Fruit fly (Drosophila melanogaster) whole organism, embryonic: Measurements from ENCODE around the gene CG17029.

Source experiments
- ATbp ChIP-seq: fragments of 200-800 bp; sonication (Bioruptor generic); optimal IDR thresholded peaks from 2 replicates; lab custom pipeline; 2017; ENCODE audit warnings: missing biosample characterization, mild to moderate bottlenecking, missing genetic modification characterization, missing genetic modification reagents
- BEAF-32 ChIP-seq: fragments of 200-800 bp; sonication (Bioruptor generic); optimal IDR thresholded peaks from 3 replicates; lab custom pipeline; 2017; ENCODE audit warnings: missing biosample characterization, missing genetic modification characterization, mild to moderate bottlenecking, moderate library complexity, missing genetic modification reagents
- Blimp-1 ChIP-seq: fragments of 200-800 bp; sonication (Bioruptor generic); optimal IDR thresholded peaks from 3 replicates; lab custom pipeline; 2018; ENCODE audit warnings: missing biosample characterization, missing genetic modification characterization, mild to moderate bottlenecking, moderate library complexity, missing genetic modification reagents
- CG10565 ChIP-seq: fragments of 200-800 bp; sonication (Bioruptor generic); optimal IDR thresholded peaks from 3 replicates; lab custom pipeline; 2016; ENCODE audit warnings: missing biosample characterization, mild to moderate bottlenecking, missing genetic modification characterization
- CG12155 ChIP-seq: fragments of 200-800 bp; sonication (Bioruptor generic); optimal IDR thresholded peaks from 3 replicates; lab custom pipeline; 2016; ENCODE audit warnings: missing biosample characterization, missing genetic modification characterization
- CG14860 ChIP-seq: fragments of 200-800 bp; sonication (Bioruptor generic); IDR thresholded peaks from 3 replicates; pipeline ENCODE4 v1.3.6; 2022; ENCODE audit warnings: missing biosample characterization, missing genetic modification characterization; ENCODE audit not compliant: partially characterized antibody
- CG14965 ChIP-seq: fragments of 200-800 bp; sonication (Bioruptor generic); optimal IDR thresholded peaks from 2 replicates; lab custom pipeline; 2016; ENCODE audit warnings: missing biosample characterization, missing genetic modification characterization, borderline replicate concordance
- CG1792 ChIP-seq: fragments of 200-800 bp; sonication (Bioruptor generic); optimal IDR thresholded peaks from 2 replicates; lab custom pipeline; 2016; ENCODE audit warnings: missing biosample characterization, missing genetic modification characterization
- CG2116 ChIP-seq: fragments of 200-800 bp; sonication (Bioruptor generic); optimal IDR thresholded peaks from 3 replicates; lab custom pipeline; 2018; ENCODE audit warnings: missing biosample characterization, mild to moderate bottlenecking, missing genetic modification characterization
- CG3281 ChIP-seq: fragments of 200-800 bp; sonication (Bioruptor generic); optimal IDR thresholded peaks from 3 replicates; lab custom pipeline; 2017; ENCODE audit warnings: missing biosample characterization, mild to moderate bottlenecking, missing genetic modification characterization
- CG6272 ChIP-seq: fragments of 200-800 bp; sonication (Bioruptor generic); IDR thresholded peaks from 2 replicates; pipeline ENCODE4 v1.3.6; 2022; ENCODE audit warnings: missing biosample characterization, missing genetic modification characterization
- CG7839 ChIP-seq: fragments of 200-800 bp; sonication (Bioruptor generic); optimal IDR thresholded peaks from 3 replicates; lab custom pipeline; 2018; ENCODE audit warnings: missing biosample characterization, mild to moderate bottlenecking, missing genetic modification characterization, moderate library complexity
- CG9215 ChIP-seq: fragments of 200-800 bp; sonication (Bioruptor generic); IDR thresholded peaks from 2 replicates; pipeline ENCODE4 v1.3.6; 2022; ENCODE audit warnings: missing biosample characterization, missing genetic modification characterization
- CG9727 ChIP-seq: fragments of 200-800 bp; sonication (Bioruptor generic); optimal IDR thresholded peaks from 3 replicates; lab custom pipeline; 2017; ENCODE audit warnings: missing biosample characterization, mild to moderate bottlenecking, missing genetic modification characterization
- Camta ChIP-seq: fragments of 200-800 bp; sonication (Bioruptor generic); optimal IDR thresholded peaks from 2 replicates; lab custom pipeline; 2016; ENCODE audit warnings: missing biosample characterization, missing genetic modification characterization
- D19B ChIP-seq: fragments of 200-800 bp; sonication (Bioruptor generic); optimal IDR thresholded peaks from 2 replicates; lab custom pipeline; 2017; ENCODE audit warnings: missing biosample characterization, mild to moderate bottlenecking, missing genetic modification characterization
- Dbx ChIP-seq: fragments of 200-800 bp; sonication (Bioruptor generic); IDR thresholded peaks from 3 replicates; pipeline ENCODE4 v1.3.6; 2022; ENCODE audit warnings: missing biosample characterization, missing genetic modification characterization
- Drgx ChIP-seq: fragments of 200-800 bp; sonication (Bioruptor generic); IDR thresholded peaks from 2 replicates; pipeline ENCODE4 v1.3.6; 2022; ENCODE audit warnings: missing biosample characterization, missing genetic modification characterization
- E2f2 ChIP-seq: fragments of 200-800 bp; sonication (Bioruptor generic); IDR thresholded peaks from 2 replicates; pipeline ENCODE4 v1.3.6; 2022; ENCODE audit warnings: missing biosample characterization, missing genetic modification characterization
- Ets97D ChIP-seq: fragments of 200-800 bp; sonication (Bioruptor generic); optimal IDR thresholded peaks from 3 replicates; lab custom pipeline; 2016; ENCODE audit warnings: missing biosample characterization, missing genetic modification characterization
- Fer2 ChIP-seq: fragments of 200-800 bp; sonication (Bioruptor generic); optimal IDR thresholded peaks from 2 replicates; lab custom pipeline; 2018; ENCODE audit warnings: missing biosample characterization, mild to moderate bottlenecking, missing genetic modification characterization, moderate library complexity
- HLHmδ ChIP-seq: fragments of 200-800 bp; sonication (Bioruptor generic); optimal IDR thresholded peaks from 2 replicates; lab custom pipeline; 2018; ENCODE audit warnings: missing biosample characterization, mild to moderate bottlenecking, missing genetic modification characterization, moderate library complexity
- HmgZ ChIP-seq: fragments of 200-800 bp; sonication (Bioruptor generic); optimal IDR thresholded peaks from 2 replicates; lab custom pipeline; 2018; ENCODE audit warnings: missing biosample characterization, mild to moderate bottlenecking, missing genetic modification characterization
- MBD-R2 ChIP-seq: fragments of 200-800 bp; sonication (Bioruptor generic); IDR thresholded peaks from 2 replicates; pipeline ENCODE4 v1.3.6; 2022; ENCODE audit warnings: missing biosample characterization, missing genetic modification characterization
- NC2α ChIP-seq: fragments of 200-800 bp; sonication (Bioruptor generic); optimal IDR thresholded peaks from 2 replicates; lab custom pipeline; 2016; ENCODE audit warnings: missing biosample characterization, missing genetic modification characterization
- Nf-YB ChIP-seq: fragments of 200-800 bp; sonication (Bioruptor generic); optimal IDR thresholded peaks from 3 replicates; lab custom pipeline; 2019; ENCODE audit warnings: missing biosample characterization, mild to moderate bottlenecking, missing genetic modification characterization, moderate library complexity
- Ravus ChIP-seq: fragments of 200-800 bp; sonication (Bioruptor generic); IDR thresholded peaks from 2 replicates; pipeline ENCODE4 v1.3.6; 2022; ENCODE audit warnings: missing biosample characterization, missing genetic modification characterization
- Sox102F ChIP-seq: fragments of 200-800 bp; sonication (Bioruptor generic); optimal IDR thresholded peaks from 2 replicates; lab custom pipeline; 2018; ENCODE audit warnings: missing biosample characterization, mild to moderate bottlenecking, missing genetic modification characterization, moderate library complexity
- Tbp ChIP-seq: fragments of >200 bp; optimal IDR thresholded peaks from 2 replicates; lab custom pipeline; 2018; ENCODE audit warnings: missing biosample characterization, missing genetic modification characterization
- abd-A ChIP-seq: fragments of 200-800 bp; sonication (Bioruptor generic); optimal IDR thresholded peaks from 3 replicates; lab custom pipeline; 2019; ENCODE audit warnings: missing biosample characterization, mild to moderate bottlenecking, missing genetic modification characterization, moderate library complexity
- ase ChIP-seq: fragments of 200-800 bp; sonication (Bioruptor generic); IDR thresholded peaks from 3 replicates; pipeline ENCODE4 v1.3.6; 2022; ENCODE audit warnings: missing biosample characterization, missing genetic modification characterization
- bab2 ChIP-seq: fragments of 200-800 bp; sonication (Bioruptor generic); optimal IDR thresholded peaks from 2 replicates; lab custom pipeline; 2016; ENCODE audit warnings: missing biosample characterization, missing genetic modification characterization
- bsh ChIP-seq, 2 experiments: fragments of 200-800 bp; sonication (Bioruptor generic); optimal IDR thresholded peaks; 2 replicates each; lab custom pipeline; 2017 to 2018; ENCODE audit warnings: mild to moderate bottlenecking in 2 of 2, missing biosample characterization in 2 of 2, missing genetic modification characterization in 2 of 2, moderate library complexity in 1 of 2
- corto ChIP-seq: fragments of 200-800 bp; sonication (Bioruptor generic); optimal IDR thresholded peaks from 2 replicates; lab custom pipeline; 2016; ENCODE audit warnings: missing biosample characterization, mild to moderate bottlenecking, missing genetic modification characterization, moderate library complexity
- da ChIP-seq: fragments of 200-800 bp; sonication (Bioruptor generic); optimal IDR thresholded peaks from 2 replicates; lab custom pipeline; 2016; ENCODE audit warnings: missing biosample characterization, missing genetic modification characterization
- danr ChIP-seq: fragments of 200-800 bp; sonication (Bioruptor generic); IDR thresholded peaks from 2 replicates; pipeline ENCODE4 v1.3.6; 2022; ENCODE audit warnings: missing biosample characterization, missing genetic modification characterization
- dpn ChIP-seq, 2 experiments: fragments of 200-800 bp; sonication (Bioruptor generic); optimal IDR thresholded peaks; 3 replicates each; lab custom pipeline; 2016; ENCODE audit warnings: missing biosample characterization in 2 of 2, missing genetic modification characterization in 2 of 2
- grn ChIP-seq: fragments of 200-800 bp; sonication (Bioruptor generic); optimal IDR thresholded peaks from 3 replicates; lab custom pipeline; 2017; ENCODE audit warnings: missing biosample characterization, missing genetic modification characterization
- insv ChIP-seq, 2 experiments: fragments of 200-800 bp; sonication (Bioruptor generic); optimal IDR thresholded peaks; 3 replicates each; lab custom pipeline; 2016 to 2018; ENCODE audit warnings: missing biosample characterization in 2 of 2, missing genetic modification characterization in 2 of 2
- kah ChIP-seq: fragments of 200-800 bp; sonication (Bioruptor generic); optimal IDR thresholded peaks from 2 replicates; lab custom pipeline; 2018; ENCODE audit warnings: missing biosample characterization, mild to moderate bottlenecking, missing genetic modification characterization
- nerfin-2 ChIP-seq: fragments of 200-800 bp; sonication (Bioruptor generic); IDR thresholded peaks from 2 replicates; pipeline ENCODE4 v1.3.6; 2022; ENCODE audit warnings: missing biosample characterization, missing genetic modification characterization; ENCODE audit not compliant: partially characterized antibody
- oc ChIP-seq: fragments of 200-800 bp; sonication (Bioruptor generic); optimal IDR thresholded peaks from 2 replicates; lab custom pipeline; 2018; ENCODE audit warnings: missing biosample characterization, mild to moderate bottlenecking, missing genetic modification characterization, moderate library complexity
- onecut ChIP-seq: fragments of 200-800 bp; sonication (Bioruptor generic); IDR thresholded peaks from 2 replicates; pipeline ENCODE4 v1.3.6; 2022; ENCODE audit warnings: missing biosample characterization, missing genetic modification characterization
- peb ChIP-seq: fragments of 200-800 bp; sonication (Bioruptor generic); IDR thresholded peaks from 2 replicates; pipeline ENCODE4 v1.3.6; 2022; ENCODE audit warnings: missing biosample characterization, missing genetic modification characterization
- slou ChIP-seq: fragments of 200-800 bp; sonication (Bioruptor generic); optimal IDR thresholded peaks from 3 replicates; lab custom pipeline; 2016; ENCODE audit warnings: missing biosample characterization, missing genetic modification characterization
- stc ChIP-seq: fragments of 200-800 bp; sonication (Bioruptor generic); IDR thresholded peaks from 2 replicates; pipeline ENCODE4 v1.3.6; 2022; ENCODE audit warnings: missing biosample characterization, missing genetic modification characterization
- tin ChIP-seq: fragments of 200-800 bp; sonication (Bioruptor generic); optimal IDR thresholded peaks from 3 replicates; lab custom pipeline; 2016; ENCODE audit warnings: missing biosample characterization, missing genetic modification characterization
- tup ChIP-seq: fragments of 200-800 bp; sonication (Bioruptor generic); optimal IDR thresholded peaks from 2 replicates; lab custom pipeline; 2016; ENCODE audit warnings: missing biosample characterization, mild to moderate bottlenecking, missing genetic modification characterization, moderate library complexity
- twi ChIP-seq: fragments of 200-800 bp; optimal IDR thresholded peaks from 2 replicates; lab custom pipeline; 2019; ENCODE audit warnings: missing biosample characterization, mild to moderate bottlenecking, missing genetic modification characterization, moderate library complexity
- usp ChIP-seq: fragments of >200 bp; optimal IDR thresholded peaks from 2 replicates; lab custom pipeline; 2017; ENCODE audit warnings: missing biosample characterization, missing genetic modification characterization
- zf30C ChIP-seq: fragments of 200-800 bp; sonication (Bioruptor generic); optimal IDR thresholded peaks from 3 replicates; lab custom pipeline; 2018; ENCODE audit warnings: missing biosample characterization, mild to moderate bottlenecking, missing genetic modification characterization

The CG17029 gene

DNA sequence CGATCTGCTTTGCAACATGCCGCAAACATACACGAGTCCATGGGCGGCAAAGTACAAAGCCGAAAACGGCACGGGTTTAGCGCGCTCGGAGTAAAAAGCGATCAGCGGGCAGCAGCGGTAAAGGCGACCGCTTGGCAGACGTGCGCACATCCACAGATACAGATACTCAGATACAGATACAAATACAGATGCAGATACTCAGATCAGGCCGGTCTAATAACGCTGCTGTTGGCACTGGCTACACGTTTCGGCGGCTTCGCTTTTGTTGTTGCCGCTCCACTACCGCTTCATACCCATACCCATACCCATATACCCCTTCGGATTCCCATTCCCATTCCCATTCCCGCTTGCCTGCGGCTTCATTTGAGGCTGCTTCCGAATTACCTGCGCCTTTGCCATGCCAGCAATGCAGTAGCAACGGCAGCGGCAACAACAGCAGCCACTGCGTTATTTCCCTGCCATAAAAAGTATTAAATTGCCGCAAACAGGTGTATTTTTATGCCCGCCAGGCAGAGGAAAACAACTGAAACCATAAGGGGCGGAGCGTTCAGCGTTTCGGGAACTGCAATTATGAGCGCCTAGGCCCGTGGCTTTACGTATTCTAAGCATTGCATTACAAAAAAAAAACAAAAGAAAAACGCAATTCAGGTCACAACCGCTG is 48.5 kb downstream of the CG17029 start (continued):
- TF ChIP-seq Drgx (GFP tag; lab: Robert Waterston, UW): no peak
- no peak for TF ChIP-seq CG12155 (GFP tag; lab: Kevin White, UChicago)
- TF ChIP-seq da: no peak
- TF ChIP-seq bab2: no peak
- TF ChIP-seq ase (GFP tag; lab: Robert Waterston, UW): no peak
- no peak for TF ChIP-seq CG14860 (GFP tag; lab: Robert Waterston, UW)
- TF ChIP-seq usp (GFP tag; lab: Kevin White, UChicago): no peak
- no peak for TF ChIP-seq slou (GFP tag; lab: Kevin White, UChicago)
- peak; percentile 32 for TF ChIP-seq HLHmδ (GFP tag; lab: Kevin White, UChicago)
- TF ChIP-seq ATbp (GFP tag; lab: Kevin White, UChicago): no peak
- no peak for TF ChIP-seq tup (GFP tag; lab: Kevin White, UChicago)
- no peak for TF ChIP-seq insv (GFP tag; optimal IDR thresholded peaks at IDR 0.05; lab: Kevin White, UChicago)
- TF ChIP-seq tin (GFP tag; lab: Kevin White, UChicago): no peak
- no peak for TF ChIP-seq CG14965 (GFP tag; lab: Kevin White, UChicago)
- no peak for TF ChIP-seq Camta (GFP tag; lab: Kevin White, UChicago)
- TF ChIP-seq corto (GFP tag; lab: Kevin White, UChicago): no peak
- no peak for TF ChIP-seq Ets97D (GFP tag; lab: Kevin White, UChicago)
- no peak for TF ChIP-seq CG9727
- TF ChIP-seq oc (tag; lab: Kevin White, UChicago): peak; percentile 24
- TF ChIP-seq Sox102F: no peak
- no peak for TF ChIP-seq Fer2 (tag; lab: Kevin White, UChicago)
- TF ChIP-seq CG3281: no peak
- no peak for TF ChIP-seq kah (GFP tag; lab: Kevin White, UChicago)
- TF ChIP-seq stc (GFP tag; lab: Robert Waterston, UW): no peak
- no peak for TF ChIP-seq dpn (GFP tag; optimal IDR thresholded peaks at IDR 0.05; lab: Kevin White, UChicago)
- no peak for TF ChIP-seq CG7839 (tag; lab: Kevin White, UChicago)
- TF ChIP-seq danr (GFP tag; lab: Robert Waterston, UW): no peak
- peak; percentile 39 for TF ChIP-seq twi (tag; lab: Kevin White, UChicago)
- no peak for TF ChIP-seq abd-A (tag; lab: Kevin White, UChicago)
- TF ChIP-seq Ravus (GFP tag; lab: Robert Waterston, UW): no peak
- TF ChIP-seq nerfin-2 (GFP tag; lab: Robert Waterston, UW): no peak
- no peak for TF ChIP-seq Tbp
- no peak for TF ChIP-seq Dbx
- TF ChIP-seq HmgZ (tag; lab: Kevin White, UChicago): no peak
- TF ChIP-seq E2f2 (GFP tag; lab: Robert Waterston, UW): no peak
- no peak for TF ChIP-seq MBD-R2 (GFP tag; lab: Robert Waterston, UW)
- no peak for TF ChIP-seq zf30C
- TF ChIP-seq Blimp-1 (GFP tag; lab: Kevin White, UChicago): no peak
- peak; percentile 32 for TF ChIP-seq grn (GFP tag; lab: Kevin White, UChicago)
- TF ChIP-seq Nf-YB (GFP tag; lab: Kevin White, UChicago): no peak
- no peak for TF ChIP-seq BEAF-32 (GFP tag; lab: Kevin White, UChicago)
- no peak for TF ChIP-seq CG2116
- no peak for TF ChIP-seq CG10565 (GFP tag; lab: Kevin White, UChicago)
- no peak for TF ChIP-seq bsh (GFP tag; optimal IDR thresholded peaks at IDR 0.05; lab: Kevin White, UChicago)
- no peak for TF ChIP-seq D19B
- no peak for TF ChIP-seq onecut (GFP tag; lab: Robert Waterston, UW)
- no peak for TF ChIP-seq CG9215 (GFP tag; lab: Robert Waterston, UW)
- no peak for TF ChIP-seq CG1792 (GFP tag; lab: Kevin White, UChicago)
- TF ChIP-seq NC2α: no peak
- no peak for TF ChIP-seq peb (GFP tag; lab: Robert Waterston, UW)
- TF ChIP-seq CG6272 (GFP tag; lab: Robert Waterston, UW): no peak
